Worm (Caenorhabditis elegans) whole organism, midembryonic: Measurements from ENCODE around the gene eif-2Balpha.
A peak's percentile ranks its signal among the peaks of the same experiment; 100 is the strongest.

Source experiments
- T22C8.4 ChIP-seq: fragments of 200-800 bp; sonication (Bioruptor generic); IDR thresholded peaks from 2 replicates; pipeline ENCODE4 v1.3.6; 2022; ENCODE audit warnings: missing genetic modification characterization, missing compliant biosample characterization
- cog-1 ChIP-seq: sonication (generic microtip); optimal IDR thresholded peaks from 2 replicates; lab custom pipeline; 2016; ENCODE audit warnings: missing genetic modification characterization, missing compliant biosample characterization
- flt-1 ChIP-seq: fragments of 200-800 bp; sonication (Bioruptor generic); IDR thresholded peaks from 2 replicates; pipeline ENCODE4 v1.3.6; 2022; ENCODE audit warnings: missing genetic modification characterization, missing compliant biosample characterization
- klf-2 ChIP-seq: fragments of 200-800 bp; sonication (Bioruptor generic); conservative IDR thresholded peaks from 2 replicates; pipeline ENCODE4 v1.3.6; 2022; ENCODE audit warnings: missing genetic modification reagents, missing genetic modification characterization, missing compliant biosample characterization
- ztf-23 ChIP-seq: fragments of 200-800 bp; sonication (Bioruptor generic); IDR thresholded peaks from 2 replicates; pipeline ENCODE4 v1.3.6; 2022; ENCODE audit warnings: missing genetic modification reagents, missing genetic modification characterization, missing compliant biosample characterization

- TF ChIP-seq T22C8.4 (GFP tag; lab: Robert Waterston, UW) (peak; percentile 65; the same call in 1 of the 2 replicates), klf-2 (GFP tag; lab: Robert Waterston, UW) (no peak), cog-1 (no peak), ztf-23 (GFP tag; lab: Robert Waterston, UW) (no peak), flt-1 (no peak)
Measured at ce11 chrIII:9538655-9539155, 4.2 kb upstream of the eif-2Balpha start, which contains the start of gene ZK1098.3.
